Worm (Caenorhabditis elegans) whole organism, L2 larva: ENCODE data around the gene srj-19.

Experiments used
- C34F6.9 ChIP-seq: fragments of 150-350 bp; optimal IDR thresholded peaks from 2 replicates; lab custom pipeline; 2014; ENCODE audit warnings: missing biosample characterization, missing genetic modification characterization
- F13H6.1 ChIP-seq: sonication (generic microtip); optimal IDR thresholded peaks from 2 replicates; lab custom pipeline; 2016; ENCODE audit warnings: missing genetic modification characterization, missing compliant biosample characterization
- R02D3.7 ChIP-seq: fragments of 150-350 bp; optimal IDR thresholded peaks from 2 replicates; lab custom pipeline; 2014; ENCODE audit warnings: missing biosample characterization, missing genetic modification characterization
- Y55F3AM.14 ChIP-seq: fragments of 200-800 bp; sonication (Bioruptor generic); optimal IDR thresholded peaks from 2 replicates; lab custom pipeline; 2018; ENCODE audit warnings: mild to moderate bottlenecking, missing genetic modification characterization, missing compliant biosample characterization
- ZK546.5 ChIP-seq: sonication (generic microtip); optimal IDR thresholded peaks from 2 replicates; lab custom pipeline; 2017; ENCODE audit warnings: missing biosample characterization, missing genetic modification characterization
- aly-2 ChIP-seq: fragments of 150-350 bp; optimal IDR thresholded peaks from 2 replicates; lab custom pipeline; 2014; ENCODE audit warnings: missing biosample characterization, missing genetic modification characterization
- ama-1 ChIP-seq: fragments of 150-350 bp; optimal IDR thresholded peaks from 2 replicates; lab custom pipeline; 2018; ENCODE audit warnings: inconsistent platforms
- blmp-1 ChIP-seq: sonication (generic microtip); optimal IDR thresholded peaks from 2 replicates; lab custom pipeline; 2017; ENCODE audit warnings: missing genetic modification characterization, mild to moderate bottlenecking, missing compliant biosample characterization, antibody characterized with exemption, moderate library complexity; ENCODE audit not compliant: insufficient read depth
- ceh-16 ChIP-seq: fragments of 150-350 bp; optimal IDR thresholded peaks from 2 replicates; lab custom pipeline; 2014; ENCODE audit warnings: missing biosample characterization, missing genetic modification characterization
- ceh-82 ChIP-seq: fragments of 150-350 bp; optimal IDR thresholded peaks from 2 replicates; lab custom pipeline; 2014; ENCODE audit warnings: missing biosample characterization, missing genetic modification characterization
- crh-2 ChIP-seq: sonication (generic microtip); optimal IDR thresholded peaks from 2 replicates; lab custom pipeline; 2017; ENCODE audit warnings: missing biosample characterization, missing genetic modification characterization
- dmd-4 ChIP-seq: sonication (generic microtip); optimal IDR thresholded peaks from 2 replicates; lab custom pipeline; 2017; ENCODE audit warnings: missing biosample characterization, missing genetic modification characterization
- egl-27 ChIP-seq: sonication (generic microtip); optimal IDR thresholded peaks from 3 replicates; lab custom pipeline; 2017; ENCODE audit warnings: missing biosample characterization, missing genetic modification reagents, missing genetic modification characterization
- elt-1 ChIP-seq: fragments of 150-350 bp; optimal IDR thresholded peaks from 2 replicates; lab custom pipeline; 2014; ENCODE audit warnings: missing biosample characterization, missing genetic modification characterization
- elt-3 ChIP-seq: sonication (generic microtip); optimal IDR thresholded peaks from 2 replicates; lab custom pipeline; 2017; ENCODE audit warnings: missing biosample characterization, missing genetic modification characterization
- fos-1 ChIP-seq: fragments of 150-350 bp; optimal IDR thresholded peaks from 2 replicates; lab custom pipeline; 2014; ENCODE audit warnings: missing biosample characterization, missing genetic modification characterization
- gmeb-1 ChIP-seq: fragments of 150-350 bp; optimal IDR thresholded peaks from 2 replicates; lab custom pipeline; 2014; ENCODE audit warnings: missing biosample characterization, missing genetic modification characterization
- lin-11 ChIP-seq: fragments of 150-350 bp; sonication (generic microtip); optimal IDR thresholded peaks from 2 replicates; lab custom pipeline; 2014; ENCODE audit warnings: missing biosample characterization, missing genetic modification characterization, inconsistent platforms, mixed read lengths
- lin-13 ChIP-seq: fragments of 150-350 bp; optimal IDR thresholded peaks from 2 replicates; lab custom pipeline; 2014; ENCODE audit warnings: missing biosample characterization, missing genetic modification reagents, missing genetic modification characterization
- lsy-2 ChIP-seq, 2 experiments: fragments of 150-350 bp in 1 of 2; sonication (generic microtip) in 1 of 2; optimal IDR thresholded peaks; 2 replicates each; lab custom pipeline; 2014 to 2017; ENCODE audit warnings: missing biosample characterization in 2 of 2, missing genetic modification characterization in 2 of 2
- mab-5 ChIP-seq: fragments of 150-350 bp; optimal IDR thresholded peaks from 2 replicates; lab custom pipeline; 2014; ENCODE audit warnings: missing biosample characterization, missing genetic modification characterization
- mbf-1 ChIP-seq: sonication (generic microtip); optimal IDR thresholded peaks from 2 replicates; lab custom pipeline; 2017; ENCODE audit warnings: missing biosample characterization, missing genetic modification characterization
- nhr-11 ChIP-seq: fragments of 150-350 bp; optimal IDR thresholded peaks from 2 replicates; lab custom pipeline; 2014; ENCODE audit warnings: missing biosample characterization, missing genetic modification characterization
- nhr-12 ChIP-seq: fragments of 150-350 bp; optimal IDR thresholded peaks from 2 replicates; lab custom pipeline; 2014; ENCODE audit warnings: missing biosample characterization, missing genetic modification characterization
- nhr-129 ChIP-seq: fragments of 150-350 bp; optimal IDR thresholded peaks from 2 replicates; lab custom pipeline; 2014; ENCODE audit warnings: missing biosample characterization, missing genetic modification characterization
- nhr-21 ChIP-seq: fragments of 150-350 bp; optimal IDR thresholded peaks from 2 replicates; lab custom pipeline; 2014; ENCODE audit warnings: missing biosample characterization, missing genetic modification characterization
- nhr-23 ChIP-seq: fragments of 150-350 bp; optimal IDR thresholded peaks from 2 replicates; lab custom pipeline; 2014; ENCODE audit warnings: missing biosample characterization, missing genetic modification reagents, missing genetic modification characterization
- nhr-237 ChIP-seq: fragments of 150-350 bp; optimal IDR thresholded peaks from 2 replicates; lab custom pipeline; 2014; ENCODE audit warnings: missing biosample characterization, missing genetic modification characterization
- nhr-25 ChIP-seq: fragments of 150-350 bp; sonication (generic microtip); optimal IDR thresholded peaks from 3 replicates; lab custom pipeline; 2014; ENCODE audit warnings: missing biosample characterization, missing genetic modification characterization
- nhr-6 ChIP-seq: fragments of 150-350 bp; optimal IDR thresholded peaks from 2 replicates; lab custom pipeline; 2014; ENCODE audit warnings: missing biosample characterization, missing genetic modification characterization
- skn-1 ChIP-seq: sonication (generic microtip); optimal IDR thresholded peaks from 2 replicates; lab custom pipeline; 2017; ENCODE audit warnings: missing biosample characterization, missing genetic modification characterization
- sma-3 ChIP-seq: sonication (generic microtip); optimal IDR thresholded peaks from 2 replicates; lab custom pipeline; 2016; ENCODE audit warnings: missing genetic modification reagents, missing genetic modification characterization, missing compliant biosample characterization
- sma-9 ChIP-seq, 2 experiments: fragments of 150-350 bp in 1 of 2; sonication (generic microtip) in 1 of 2; optimal IDR thresholded peaks; 2 replicates each; lab custom pipeline; 2014 to 2016; ENCODE audit warnings: missing genetic modification characterization in 2 of 2, mild to moderate bottlenecking in 1 of 2, missing biosample characterization in 1 of 2, missing compliant biosample characterization in 1 of 2, missing genetic modification reagents in 1 of 2, moderate library complexity in 1 of 2
- snpc-4 ChIP-seq: fragments of 150-350 bp; optimal IDR thresholded peaks from 2 replicates; lab custom pipeline; 2014; ENCODE audit warnings: missing biosample characterization, missing genetic modification characterization
- unc-39 ChIP-seq: fragments of 150-350 bp; optimal IDR thresholded peaks from 2 replicates; lab custom pipeline; 2014; ENCODE audit warnings: missing biosample characterization, missing genetic modification characterization
- unc-55 ChIP-seq: fragments of 150-350 bp; sonication (generic microtip); optimal IDR thresholded peaks from 3 replicates; lab custom pipeline; 2014; ENCODE audit warnings: missing biosample characterization, missing genetic modification reagents, missing genetic modification characterization
- unc-62 ChIP-seq: fragments of 150-350 bp; optimal IDR thresholded peaks from 2 replicates; lab custom pipeline; 2014; ENCODE audit warnings: missing biosample characterization, missing genetic modification reagents, missing genetic modification characterization
- zag-1 ChIP-seq: fragments of 150-350 bp; optimal IDR thresholded peaks from 2 replicates; lab custom pipeline; 2014; ENCODE audit warnings: missing biosample characterization, missing genetic modification characterization
- ztf-1 ChIP-seq: fragments of 200-800 bp; sonication (Bioruptor generic); conservative IDR thresholded peaks from 2 replicates; pipeline ENCODE4 v1.3.6; 2022; ENCODE audit warnings: missing genetic modification characterization, missing compliant biosample characterization
- ztf-11 ChIP-seq: sonication (generic microtip); optimal IDR thresholded peaks from 2 replicates; lab custom pipeline; 2017; ENCODE audit warnings: missing biosample characterization, missing genetic modification characterization
- ztf-4 ChIP-seq: fragments of 150-350 bp; optimal IDR thresholded peaks from 2 replicates; lab custom pipeline; 2014; ENCODE audit warnings: missing biosample characterization, missing genetic modification characterization

Gene srj-19

DNA sequence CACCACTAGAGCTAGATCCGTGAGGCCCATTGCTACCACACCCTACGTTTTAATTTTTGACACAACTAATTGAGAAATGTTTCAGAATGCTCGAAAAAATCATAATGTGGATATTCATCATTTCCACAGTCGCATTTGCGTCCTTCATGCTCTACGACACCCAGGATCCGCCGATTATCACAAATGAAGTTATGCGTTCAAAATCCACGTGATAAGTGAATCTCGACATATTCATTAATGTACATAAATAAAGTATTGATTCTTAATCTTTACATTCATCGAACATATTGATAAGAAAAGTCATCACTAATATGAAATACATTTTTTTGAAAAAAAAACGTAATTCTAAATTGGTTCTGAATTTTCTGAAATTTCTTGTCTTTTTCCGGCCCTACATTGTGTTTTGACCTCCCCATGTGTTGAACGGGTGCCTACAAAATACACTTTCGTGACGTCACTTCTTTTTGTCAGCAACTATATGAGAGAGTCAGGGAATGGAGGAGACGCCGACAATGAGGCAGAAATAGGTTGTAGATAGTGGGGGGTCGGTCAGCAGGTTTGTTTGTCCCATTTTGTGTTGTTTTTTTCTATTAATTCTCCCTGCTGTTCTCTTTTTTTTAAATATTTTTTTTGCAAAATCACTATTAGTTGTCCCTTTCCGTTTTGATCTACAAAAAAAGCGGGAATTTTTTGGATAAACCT is 44.6 kb upstream of the srj-19 start, which contains the start of gene F53E10.1 (continued):
- TF ChIP-seq nhr-23 (tag; lab: Kevin White, UChicago): no peak
- TF ChIP-seq nhr-6 (tag; lab: Kevin White, UChicago): peak; percentile 13
- TF ChIP-seq ztf-1 (GFP tag; lab: Robert Waterston, UW): no peak
- TF ChIP-seq fos-1 (tag; lab: Kevin White, UChicago): peak; percentile 49
- peak; percentile 43 for TF ChIP-seq skn-1 (tag; lab: Kevin White, UChicago)

DNA sequence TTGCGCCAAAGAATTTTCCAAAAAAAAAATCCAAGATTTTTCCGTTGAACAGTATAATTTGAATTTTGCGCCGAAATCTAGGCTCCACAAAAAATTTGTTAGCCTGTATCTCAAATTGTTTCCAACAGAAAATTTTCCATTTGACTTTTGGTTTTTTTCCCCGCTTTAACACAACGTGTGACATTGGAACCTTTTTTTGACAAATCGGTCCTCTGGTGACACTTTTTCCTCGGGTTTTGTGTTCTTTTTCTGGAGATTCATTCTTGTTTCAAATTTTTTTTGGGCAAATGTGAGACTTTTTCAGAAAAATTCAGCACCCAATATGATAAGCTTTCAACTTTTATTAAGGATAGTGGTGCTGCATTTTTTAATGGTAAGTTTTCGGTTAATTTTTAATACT is 37.8 kb upstream of the srj-19 start, which contains the start of gene acr-17:
Gene acr-17 (plus strand): TSS at position 301 of the 400 bp plus-strand sequence.
- TF ChIP-seq nhr-11 (tag; lab: Kevin White, UChicago) (no peak), ceh-82 (tag; lab: Kevin White, UChicago) (no peak), dmd-4 (tag; lab: Kevin White, UChicago) (no peak), mab-5 (no peak), unc-55 (GFP tag; lab: Kevin White, UChicago) (no peak), unc-39 (tag; lab: Kevin White, UChicago) (no peak)

DNA sequence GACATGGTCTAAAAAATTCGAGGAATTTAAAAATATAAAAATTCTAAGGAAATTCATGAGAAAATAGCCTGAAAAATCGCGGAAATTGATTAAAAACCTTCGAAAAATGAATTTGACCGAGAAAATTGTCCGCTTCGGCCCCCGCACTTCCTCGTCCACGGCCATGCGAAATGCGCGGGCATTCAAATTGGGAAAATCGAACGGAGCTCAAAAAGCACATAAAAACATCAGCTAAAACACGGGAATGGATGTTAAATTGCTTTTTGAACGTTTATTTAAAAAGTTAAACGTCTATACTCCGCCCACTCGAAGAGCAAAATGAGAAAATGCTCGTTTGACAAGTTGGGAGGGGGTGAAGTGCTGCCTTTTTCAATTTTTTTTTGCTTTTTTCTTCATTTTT is 32.5 kb upstream of the srj-19 start, which contains the start of gene F53E10.6:
Gene F53E10.6 (minus strand): TSS at position 8 of the 400 bp plus-strand sequence.
- TF ChIP-seq unc-55 (GFP tag; lab: Kevin White, UChicago) (peak; percentile 46), lsy-2 (tag; optimal IDR thresholded peaks at IDR 0.05; lab: Kevin White, UChicago) (peak in 1 of 2 experiments; percentile 40), sma-9 (GFP tag; optimal IDR thresholded peaks at IDR 0.05; lab: Kevin White, UChicago) (no peak), sma-9 (tag; optimal IDR thresholded peaks at IDR 0.05; lab: Kevin White, UChicago) (no peak), C34F6.9 (tag; lab: Kevin White, UChicago) (peak; percentile 38), gmeb-1 (tag; lab: Kevin White, UChicago) (peak; percentile 89)

DNA sequence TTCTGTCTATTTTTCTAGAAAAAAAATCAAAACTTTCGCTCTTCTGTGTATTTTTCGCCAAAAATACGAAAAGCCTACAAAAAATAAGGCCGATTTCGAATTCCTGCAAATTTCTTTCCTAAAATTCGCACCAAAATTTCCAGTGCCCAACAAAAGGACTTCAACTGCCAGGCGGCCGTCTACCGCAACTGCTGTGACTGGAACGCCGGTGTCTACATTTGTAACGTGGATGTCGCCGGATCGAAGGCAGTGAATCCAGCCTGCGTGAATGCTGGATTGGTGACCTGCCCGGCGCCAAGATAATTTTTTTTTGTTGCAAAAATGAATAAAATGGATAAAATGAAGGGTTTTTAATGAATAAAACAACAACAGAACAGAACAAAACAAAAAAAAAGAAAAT is 31.3 kb upstream of the srj-19 start:
- no peak for TF ChIP-seq fos-1 (tag; lab: Kevin White, UChicago)
- TF ChIP-seq, all 48 proteins: peak for 0

DNA sequence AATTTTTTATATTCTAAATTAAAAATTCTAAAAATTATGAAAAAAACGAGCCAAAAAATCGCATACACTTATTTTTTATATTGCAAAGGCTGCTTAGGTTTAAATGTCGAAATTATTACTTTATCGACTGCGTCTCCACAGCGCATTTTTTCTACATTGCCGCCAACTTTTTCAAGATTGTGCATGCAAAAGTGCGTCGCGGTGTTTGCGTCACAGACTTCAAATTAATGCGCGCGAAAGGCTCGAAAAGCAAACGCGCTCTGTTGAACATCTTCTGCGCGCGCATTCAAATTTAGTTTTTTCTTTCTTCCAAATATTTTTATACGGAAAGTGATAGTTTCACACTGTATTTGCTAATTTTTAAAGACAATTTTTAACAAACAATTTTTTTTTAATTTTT is 30.0 kb upstream of the srj-19 start:
- TF ChIP-seq ceh-16: no peak
- TF ChIP-seq ama-1 (lab: Kevin White, UChicago): no peak
- TF ChIP-seq sma-9 (GFP tag; optimal IDR thresholded peaks at IDR 0.05; lab: Kevin White, UChicago): peak; percentile 89
- no peak for TF ChIP-seq sma-9 (tag; optimal IDR thresholded peaks at IDR 0.05; lab: Kevin White, UChicago)
- TF ChIP-seq nhr-12 (tag; lab: Kevin White, UChicago): no peak
- TF ChIP-seq nhr-237 (tag; lab: Kevin White, UChicago): peak; percentile 29
- TF ChIP-seq C34F6.9 (tag; lab: Kevin White, UChicago): peak; percentile 69
- no peak for TF ChIP-seq elt-1
- no peak for TF ChIP-seq nhr-25 (tag; lab: Kevin White, UChicago)
- TF ChIP-seq ztf-4: peak; percentile 28
- TF ChIP-seq egl-27: no peak
- TF ChIP-seq unc-55 (GFP tag; lab: Kevin White, UChicago): peak; percentile 85
- peak; percentile 29 for TF ChIP-seq fos-1 (tag; lab: Kevin White, UChicago)
- TF ChIP-seq R02D3.7: no peak
- no peak for TF ChIP-seq Y55F3AM.14
- TF ChIP-seq ztf-1 (GFP tag; lab: Robert Waterston, UW): no peak
- TF ChIP-seq gmeb-1 (tag; lab: Kevin White, UChicago): peak; percentile 99
- TF ChIP-seq zag-1 (tag; lab: Kevin White, UChicago): peak; percentile 30
- peak; percentile 69 to 90 for TF ChIP-seq lsy-2 (tag; optimal IDR thresholded peaks at IDR 0.05; lab: Kevin White, UChicago)
- TF ChIP-seq lin-11 (tag; lab: Kevin White, UChicago): peak; percentile 57
- peak; percentile 55 for TF ChIP-seq ZK546.5 (tag; lab: Kevin White, UChicago)
- TF ChIP-seq nhr-6 (tag; lab: Kevin White, UChicago): peak; percentile 24
- no peak for TF ChIP-seq blmp-1 (tag; lab: Kevin White, UChicago)
- TF ChIP-seq nhr-11 (tag; lab: Kevin White, UChicago): no peak
- TF ChIP-seq nhr-129 (tag; lab: Kevin White, UChicago): peak; percentile 81
- TF ChIP-seq aly-2 (tag; lab: Kevin White, UChicago): no peak
- no peak for TF ChIP-seq unc-62 (GFP tag; lab: Kevin White, UChicago)
- peak; percentile 33 for TF ChIP-seq mab-5
- no peak for TF ChIP-seq ztf-11 (tag; lab: Kevin White, UChicago)
- TF ChIP-seq crh-2 (tag; lab: Kevin White, UChicago): peak; percentile 78
- TF ChIP-seq elt-3 (tag; lab: Kevin White, UChicago): no peak
- no peak for TF ChIP-seq skn-1 (tag; lab: Kevin White, UChicago)
- peak; percentile 88 for TF ChIP-seq F13H6.1 (tag; lab: Kevin White, UChicago)
- TF ChIP-seq nhr-21: peak; percentile 56
- peak; percentile 30 for TF ChIP-seq ceh-82 (tag; lab: Kevin White, UChicago)
- TF ChIP-seq sma-3 (GFP tag; lab: Kevin White, UChicago): peak; percentile 66
- peak; percentile 46 for TF ChIP-seq snpc-4 (tag; lab: Kevin White, UChicago)
- TF ChIP-seq mbf-1: no peak
- peak; percentile 88 for TF ChIP-seq lin-13 (GFP tag; lab: Kevin White, UChicago)
